Worm (Caenorhabditis elegans) whole organism, L3 larva: ENCODE results near the gene Y71H2B.11.
"Not testable (repeated sequence)": the region's sequence is repeated elsewhere in the genome, so short reads cannot be mapped to it uniquely, and the experiment has no call there.

Experiments used
- sea-2 ChIP-seq: fragments of 150-350 bp; sonication (generic microtip); optimal IDR thresholded peaks from 4 replicates; lab custom pipeline; 2014; ENCODE audit warnings: missing biosample characterization, missing genetic modification reagents, missing genetic modification characterization
- unc-62 ChIP-seq: fragments of 150-350 bp; sonication (generic microtip); optimal IDR thresholded peaks from 4 replicates; lab custom pipeline; 2014; ENCODE audit warnings: missing biosample characterization, missing genetic modification reagents, missing genetic modification characterization

ce11 chrIII:2607717-2608116, 3.9 kb downstream of the Y71H2B.11 start, which contains the start of gene Y71H2B.5:
- TF ChIP-seq sea-2, unc-62 (GFP tag; lab: Kevin White, UChicago): not testable (repeated sequence)
